Fruit fly (Drosophila melanogaster) whole organism, embryonic: ENCODE results near the gene CG15347.
A peak's percentile ranks its signal among the peaks of the same experiment; 100 is the strongest.

Experiments used
- ATbp ChIP-seq: fragments of 200-800 bp; sonication (Bioruptor generic); optimal IDR thresholded peaks from 2 replicates; lab custom pipeline; 2017; ENCODE audit warnings: missing biosample characterization, mild to moderate bottlenecking, missing genetic modification characterization, missing genetic modification reagents
- Antp ChIP-seq: fragments of 200-800 bp; sonication (Bioruptor generic); optimal IDR thresholded peaks from 3 replicates; lab custom pipeline; 2016; ENCODE audit warnings: missing biosample characterization, missing genetic modification characterization
- Asciz ChIP-seq: fragments of 200-800 bp; sonication (Bioruptor generic); optimal IDR thresholded peaks from 2 replicates; lab custom pipeline; 2017; ENCODE audit warnings: missing biosample characterization, mild to moderate bottlenecking, missing genetic modification characterization, missing genetic modification reagents
- Atf-2 ChIP-seq: fragments of 200-800 bp; sonication (Bioruptor generic); optimal IDR thresholded peaks from 2 replicates; lab custom pipeline; 2016; ENCODE audit warnings: missing biosample characterization, missing genetic modification characterization
- Bdp1 ChIP-seq: fragments of 200-800 bp; sonication (Bioruptor generic); optimal IDR thresholded peaks from 3 replicates; lab custom pipeline; 2016; ENCODE audit warnings: missing biosample characterization, missing genetic modification characterization
- CG10274 ChIP-seq: fragments of 200-800 bp; sonication (Bioruptor generic); optimal IDR thresholded peaks from 3 replicates; lab custom pipeline; 2017; ENCODE audit warnings: missing biosample characterization, mild to moderate bottlenecking, missing genetic modification characterization
- CG10462 ChIP-seq: fragments of 200-800 bp; sonication (Bioruptor generic); optimal IDR thresholded peaks from 2 replicates; lab custom pipeline; 2016; ENCODE audit warnings: missing biosample characterization, missing genetic modification characterization
- CG11247 ChIP-seq: fragments of 200-800 bp; sonication (Bioruptor generic); IDR thresholded peaks from 2 replicates; pipeline ENCODE4 v1.3.6; 2022; ENCODE audit warnings: missing biosample characterization, missing genetic modification characterization
- CG11398 ChIP-seq: fragments of 200-800 bp; sonication (Bioruptor generic); optimal IDR thresholded peaks from 2 replicates; lab custom pipeline; 2016; ENCODE audit warnings: missing biosample characterization, missing genetic modification characterization
- CG11504 ChIP-seq: fragments of 200-800 bp; sonication (Bioruptor generic); optimal IDR thresholded peaks from 3 replicates; lab custom pipeline; 2019; ENCODE audit warnings: missing biosample characterization, mild to moderate bottlenecking, missing genetic modification characterization, moderate library complexity
- CG17912 ChIP-seq: fragments of 200-800 bp; sonication (Bioruptor generic); optimal IDR thresholded peaks from 2 replicates; lab custom pipeline; 2018; ENCODE audit warnings: missing biosample characterization, mild to moderate bottlenecking, missing genetic modification characterization
- CG18619 ChIP-seq: fragments of 200-800 bp; sonication (Bioruptor generic); optimal IDR thresholded peaks from 3 replicates; lab custom pipeline; 2017; ENCODE audit warnings: missing biosample characterization, mild to moderate bottlenecking, missing genetic modification characterization
- CG30403 ChIP-seq: fragments of 200-800 bp; sonication (Bioruptor generic); optimal IDR thresholded peaks from 3 replicates; lab custom pipeline; 2016; ENCODE audit warnings: missing biosample characterization, missing genetic modification characterization
- CG32532 ChIP-seq: fragments of 200-800 bp; sonication (Bioruptor generic); IDR thresholded peaks from 2 replicates; pipeline ENCODE4 v1.3.6; 2022; ENCODE audit warnings: missing biosample characterization, missing genetic modification characterization
- CG33557 ChIP-seq: fragments of 200-800 bp; sonication (Bioruptor generic); optimal IDR thresholded peaks from 2 replicates; lab custom pipeline; 2019; ENCODE audit warnings: missing biosample characterization, mild to moderate bottlenecking, missing genetic modification characterization, moderate library complexity
- CG4820 ChIP-seq: fragments of 200-800 bp; sonication (Bioruptor generic); optimal IDR thresholded peaks from 3 replicates; lab custom pipeline; 2016; ENCODE audit warnings: missing biosample characterization, missing genetic modification characterization
- CG6791 ChIP-seq: fragments of 200-800 bp; sonication (Bioruptor generic); IDR thresholded peaks from 3 replicates; pipeline ENCODE4 v1.3.6; 2022; ENCODE audit warnings: missing biosample characterization, missing genetic modification characterization; ENCODE audit not compliant: partially characterized antibody
- CG8359 ChIP-seq: fragments of 200-800 bp; sonication (Bioruptor generic); optimal IDR thresholded peaks from 2 replicates; lab custom pipeline; 2017; ENCODE audit warnings: missing biosample characterization, mild to moderate bottlenecking, missing genetic modification characterization, borderline replicate concordance
- CG8388 ChIP-seq: fragments of 200-800 bp; sonication (Bioruptor generic); optimal IDR thresholded peaks from 2 replicates; lab custom pipeline; 2019; ENCODE audit warnings: missing biosample characterization, mild to moderate bottlenecking, missing genetic modification characterization, moderate library complexity
- CG9727 ChIP-seq: fragments of 200-800 bp; sonication (Bioruptor generic); optimal IDR thresholded peaks from 3 replicates; lab custom pipeline; 2017; ENCODE audit warnings: missing biosample characterization, mild to moderate bottlenecking, missing genetic modification characterization
- CTCF ChIP-seq: fragments of 200-800 bp; sonication (Bioruptor generic); optimal IDR thresholded peaks from 2 replicates; lab custom pipeline; 2017; ENCODE audit warnings: missing biosample characterization, mild to moderate bottlenecking, missing genetic modification characterization, moderate library complexity
- Camta ChIP-seq: fragments of 200-800 bp; sonication (Bioruptor generic); optimal IDR thresholded peaks from 2 replicates; lab custom pipeline; 2016; ENCODE audit warnings: missing biosample characterization, missing genetic modification characterization
- Dbx ChIP-seq: fragments of 200-800 bp; sonication (Bioruptor generic); IDR thresholded peaks from 3 replicates; pipeline ENCODE4 v1.3.6; 2022; ENCODE audit warnings: missing biosample characterization, missing genetic modification characterization
- HLH4C ChIP-seq: fragments of 200-800 bp; sonication (Bioruptor generic); IDR thresholded peaks from 3 replicates; pipeline ENCODE4 v1.3.6; 2022; ENCODE audit warnings: missing biosample characterization, missing genetic modification characterization; ENCODE audit not compliant: partially characterized antibody
- Hr3 ChIP-seq: fragments of 200-800 bp; sonication (Bioruptor generic); optimal IDR thresholded peaks from 3 replicates; lab custom pipeline; 2016; ENCODE audit warnings: missing biosample characterization, missing genetic modification characterization
- Med ChIP-seq: fragments of 200-800 bp; sonication (Bioruptor generic); peaks from one replicate; lab custom pipeline; 2016; ENCODE audit warnings: missing biosample characterization, missing genetic modification characterization, mild to moderate bottlenecking, inconsistent platforms, moderate library complexity
- Myb ChIP-seq: fragments of 200-800 bp; sonication (Bioruptor generic); optimal IDR thresholded peaks from 2 replicates; lab custom pipeline; 2016; ENCODE audit warnings: missing biosample characterization, missing genetic modification characterization
- Nf-YA ChIP-seq: fragments of 200-800 bp; sonication (Bioruptor generic); IDR thresholded peaks from 2 replicates; pipeline ENCODE4 v1.3.6; 2022; ENCODE audit warnings: missing biosample characterization, missing genetic modification characterization
- PHDP ChIP-seq: fragments of 200-800 bp; sonication (Bioruptor generic); optimal IDR thresholded peaks from 3 replicates; lab custom pipeline; 2018; ENCODE audit warnings: missing biosample characterization, mild to moderate bottlenecking, missing genetic modification characterization, moderate library complexity
- Six4 ChIP-seq: fragments of 200-800 bp; sonication (Bioruptor generic); optimal IDR thresholded peaks from 2 replicates; lab custom pipeline; 2016; ENCODE audit warnings: missing biosample characterization, missing genetic modification characterization
- Sox102F ChIP-seq: fragments of 200-800 bp; sonication (Bioruptor generic); optimal IDR thresholded peaks from 2 replicates; lab custom pipeline; 2018; ENCODE audit warnings: missing biosample characterization, mild to moderate bottlenecking, missing genetic modification characterization, moderate library complexity
- abd-A ChIP-seq: fragments of 200-800 bp; sonication (Bioruptor generic); optimal IDR thresholded peaks from 3 replicates; lab custom pipeline; 2019; ENCODE audit warnings: missing biosample characterization, mild to moderate bottlenecking, missing genetic modification characterization, moderate library complexity
- ash1 ChIP-seq: fragments of 200-800 bp; sonication (Bioruptor generic); optimal IDR thresholded peaks from 2 replicates; lab custom pipeline; 2018; ENCODE audit warnings: missing biosample characterization, mild to moderate bottlenecking, missing genetic modification characterization
- bcd ChIP-seq: fragments of 200-800 bp; sonication (Bioruptor generic); optimal IDR thresholded peaks from 2 replicates; lab custom pipeline; 2017; ENCODE audit warnings: missing biosample characterization, mild to moderate bottlenecking, missing genetic modification characterization
- bigmax ChIP-seq: fragments of 200-800 bp; sonication (Bioruptor generic); optimal IDR thresholded peaks from 2 replicates; lab custom pipeline; 2018; ENCODE audit warnings: missing biosample characterization, mild to moderate bottlenecking, missing genetic modification characterization
- br ChIP-seq: fragments of >200 bp; optimal IDR thresholded peaks from 2 replicates; lab custom pipeline; 2017
- chn ChIP-seq: fragments of 200-800 bp; sonication (Bioruptor generic); optimal IDR thresholded peaks from 2 replicates; lab custom pipeline; 2016; ENCODE audit warnings: missing biosample characterization, missing genetic modification characterization
- dan ChIP-seq: fragments of 200-800 bp; sonication (Bioruptor generic); IDR thresholded peaks from 2 replicates; pipeline ENCODE4 v1.3.6; 2022; ENCODE audit warnings: missing biosample characterization, missing genetic modification characterization
- ems ChIP-seq: fragments of 200-800 bp; sonication (Bioruptor generic); optimal IDR thresholded peaks from 3 replicates; lab custom pipeline; 2016; ENCODE audit warnings: missing biosample characterization, missing genetic modification characterization
- eyg ChIP-seq: fragments of 200-800 bp; sonication (Bioruptor generic); optimal IDR thresholded peaks from 3 replicates; lab custom pipeline; 2016; ENCODE audit warnings: missing biosample characterization, missing genetic modification characterization
- fd102C ChIP-seq: fragments of 200-800 bp; sonication (Bioruptor generic); optimal IDR thresholded peaks from 2 replicates; lab custom pipeline; 2018; ENCODE audit warnings: missing biosample characterization, mild to moderate bottlenecking, missing genetic modification characterization, moderate library complexity
- gfzf ChIP-seq: fragments of 200-800 bp; sonication (Bioruptor generic); optimal IDR thresholded peaks from 2 replicates; lab custom pipeline; 2016; ENCODE audit warnings: missing biosample characterization, mild to moderate bottlenecking, missing genetic modification characterization, moderate library complexity
- grau ChIP-seq: fragments of 200-800 bp; optimal IDR thresholded peaks from 3 replicates; lab custom pipeline; 2019; ENCODE audit warnings: missing biosample characterization, mild to moderate bottlenecking, missing genetic modification characterization, moderate library complexity
- ind ChIP-seq: fragments of 200-800 bp; sonication (Bioruptor generic); optimal IDR thresholded peaks from 3 replicates; lab custom pipeline; 2016; ENCODE audit warnings: missing biosample characterization, missing genetic modification characterization
- ken ChIP-seq: fragments of 200-800 bp; sonication (Bioruptor generic); IDR thresholded peaks from 3 replicates; pipeline ENCODE4 v1.3.6; 2022; ENCODE audit warnings: missing biosample characterization, missing genetic modification characterization
- pros ChIP-seq: fragments of 200-800 bp; sonication (Bioruptor generic); optimal IDR thresholded peaks from 3 replicates; lab custom pipeline; 2019; ENCODE audit warnings: missing biosample characterization, mild to moderate bottlenecking, missing genetic modification characterization, moderate library complexity
- psq ChIP-seq: fragments of 200-800 bp; sonication (Bioruptor generic); optimal IDR thresholded peaks from 2 replicates; lab custom pipeline; 2017; ENCODE audit warnings: missing biosample characterization, missing genetic modification characterization
- sens-2 ChIP-seq: fragments of 200-800 bp; sonication (Bioruptor generic); IDR thresholded peaks from 2 replicates; pipeline ENCODE4 v1.3.6; 2022; ENCODE audit warnings: missing biosample characterization, missing genetic modification characterization
- sim ChIP-seq: fragments of 200-800 bp; sonication (Bioruptor generic); IDR thresholded peaks from 2 replicates; pipeline ENCODE4 v1.3.6; 2022; ENCODE audit warnings: missing biosample characterization, missing genetic modification characterization
- sna ChIP-seq: fragments of 200-800 bp; sonication (Bioruptor generic); IDR thresholded peaks from 2 replicates; pipeline ENCODE4 v1.3.6; 2022; ENCODE audit warnings: missing biosample characterization, missing genetic modification characterization; ENCODE audit not compliant: partially characterized antibody
- sug ChIP-seq: fragments of 200-800 bp; optimal IDR thresholded peaks from 2 replicates; lab custom pipeline; 2019; ENCODE audit warnings: missing biosample characterization, mild to moderate bottlenecking, missing genetic modification characterization, moderate library complexity
- usp ChIP-seq: fragments of >200 bp; optimal IDR thresholded peaks from 2 replicates; lab custom pipeline; 2017; ENCODE audit warnings: missing biosample characterization, missing genetic modification characterization

The CG15347 gene

DNA sequence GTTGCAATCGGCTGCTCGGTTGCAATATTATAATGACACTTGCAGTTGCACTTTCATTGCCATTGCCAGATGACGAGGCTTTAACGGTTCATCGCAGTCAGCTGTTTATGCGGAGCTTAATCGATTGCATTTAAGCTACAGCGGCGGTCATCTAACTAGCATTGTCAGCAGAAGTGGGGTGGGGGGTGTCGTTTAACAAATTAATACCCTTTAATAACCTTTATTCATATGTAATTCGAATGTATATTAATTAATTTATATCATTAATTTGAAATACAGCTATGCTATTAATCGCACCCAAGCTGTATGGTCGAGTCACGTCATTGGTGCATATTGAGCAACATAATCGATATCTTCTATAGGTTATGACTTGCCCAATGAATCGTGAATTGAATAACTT is 32.2 kb upstream of the CG15347 start (continued):
- TF ChIP-seq PHDP (tag; lab: Kevin White, UChicago): peak; percentile 74
- TF ChIP-seq eyg (GFP tag; lab: Kevin White, UChicago): no peak
- TF ChIP-seq fd102C (GFP tag; lab: Kevin White, UChicago): no peak
- TF ChIP-seq CG11398: no peak
- TF ChIP-seq CTCF (GFP tag; lab: Kevin White, UChicago): no peak
- TF ChIP-seq br (lab: Kevin White, UChicago): no peak
- peak; percentile 71 for TF ChIP-seq ind (GFP tag; lab: Kevin White, UChicago)
- no peak for TF ChIP-seq bigmax
- TF ChIP-seq CG8359 (GFP tag; lab: Kevin White, UChicago): peak; percentile 59
- TF ChIP-seq CG32532 (GFP tag; lab: Robert Waterston, UW): peak; percentile 64
- peak; percentile 92 for TF ChIP-seq CG11504 (tag; lab: Kevin White, UChicago)
- TF ChIP-seq Hr3 (GFP tag; lab: Kevin White, UChicago): peak; percentile 43
- TF ChIP-seq abd-A (tag; lab: Kevin White, UChicago): no peak
- peak; percentile 47 for TF ChIP-seq CG10462 (GFP tag; lab: Kevin White, UChicago)
- no peak for TF ChIP-seq gfzf (GFP tag; lab: Kevin White, UChicago)
- peak; percentile 80 for TF ChIP-seq Nf-YA
- no peak for TF ChIP-seq CG6791 (GFP tag; lab: Robert Waterston, UW)
- TF ChIP-seq ken (GFP tag; lab: Robert Waterston, UW): peak; percentile 85; the same call in 2 of the 3 replicates
- TF ChIP-seq CG10274 (GFP tag; lab: Kevin White, UChicago): peak; percentile 3
- TF ChIP-seq pros: no peak
- no peak for TF ChIP-seq sna (GFP tag; lab: Robert Waterston, UW)
- TF ChIP-seq CG18619 (GFP tag; lab: Kevin White, UChicago): peak; percentile 57
- TF ChIP-seq HLH4C (GFP tag; lab: Robert Waterston, UW): no peak
- TF ChIP-seq Asciz: peak; percentile 75
- no peak for TF ChIP-seq Bdp1
- TF ChIP-seq Atf-2 (GFP tag; lab: Kevin White, UChicago): no peak
- peak; percentile 43 for TF ChIP-seq CG9727 (GFP tag; lab: Kevin White, UChicago)
- TF ChIP-seq dan (GFP tag; lab: Robert Waterston, UW): no peak
- no peak for TF ChIP-seq CG33557 (GFP tag; lab: Kevin White, UChicago)
- peak; percentile 78 for TF ChIP-seq sim (GFP tag; lab: Robert Waterston, UW)
- TF ChIP-seq Med: peak; percentile 78
- TF ChIP-seq usp (GFP tag; lab: Kevin White, UChicago): no peak
- TF ChIP-seq CG8388 (GFP tag; lab: Kevin White, UChicago): peak; percentile 80
- peak; percentile 81 for TF ChIP-seq sens-2 (GFP tag; lab: Robert Waterston, UW)
- TF ChIP-seq CG11247 (GFP tag; lab: Robert Waterston, UW): peak; percentile 72
- peak; percentile 39 for TF ChIP-seq ems (GFP tag; lab: Kevin White, UChicago)
- TF ChIP-seq sug (tag; lab: Kevin White, UChicago): peak; percentile 0
- TF ChIP-seq psq (GFP tag; lab: Kevin White, UChicago): peak; percentile 5
- TF ChIP-seq, all 482 proteins: peak for 298

DNA sequence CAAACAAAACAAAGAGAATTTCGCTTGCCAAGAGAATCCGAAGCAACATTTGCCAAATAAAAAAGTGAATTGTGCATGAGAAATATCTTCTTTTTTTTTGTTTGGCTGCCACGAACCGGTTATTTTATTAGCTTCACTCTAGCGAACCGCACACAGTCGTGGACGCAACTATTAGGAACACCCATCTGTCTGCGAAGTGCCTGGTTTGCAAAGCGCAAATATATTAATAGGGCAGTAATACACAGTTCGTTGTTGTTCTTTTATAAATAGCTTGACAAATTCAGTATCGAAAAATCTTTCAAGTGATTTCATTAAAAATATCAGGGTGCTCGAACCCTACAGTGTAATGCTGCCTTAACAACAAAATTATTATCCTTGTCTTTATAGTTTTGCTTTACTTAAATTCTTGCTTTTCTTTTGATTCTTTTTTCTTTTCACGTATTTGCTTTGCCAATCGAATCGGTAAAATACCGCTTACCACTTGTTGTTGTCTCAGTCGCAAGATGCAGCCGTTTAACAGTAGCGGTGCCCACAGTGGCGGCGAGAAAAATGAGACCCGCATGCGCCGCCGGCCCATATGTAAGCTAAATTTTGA is 30.9 kb upstream of the CG15347 start:
- TF ChIP-seq CG4820: peak; percentile 28
- no peak for TF ChIP-seq ash1 (GFP tag; lab: Kevin White, UChicago)
- TF ChIP-seq Myb (GFP tag; lab: Kevin White, UChicago): peak; percentile 17
- TF ChIP-seq CG17912 (GFP tag; lab: Kevin White, UChicago): no peak
- no peak for TF ChIP-seq Dbx (GFP tag; lab: Robert Waterston, UW)
- no peak for TF ChIP-seq sim (GFP tag; lab: Robert Waterston, UW)
- peak; percentile 25 for TF ChIP-seq ATbp (GFP tag; lab: Kevin White, UChicago)
- peak; percentile 17 for TF ChIP-seq chn (GFP tag; lab: Kevin White, UChicago)
- TF ChIP-seq grau (tag; lab: Kevin White, UChicago): peak; percentile 16
- peak; percentile 6 for TF ChIP-seq Six4
- TF ChIP-seq bcd (GFP tag; lab: Kevin White, UChicago): no peak
- TF ChIP-seq CG30403 (GFP tag; lab: Kevin White, UChicago): peak; percentile 47
- no peak for TF ChIP-seq Camta (GFP tag; lab: Kevin White, UChicago)
- peak; percentile 44 for TF ChIP-seq Antp (GFP tag; lab: Kevin White, UChicago)
- TF ChIP-seq Sox102F (GFP tag; lab: Kevin White, UChicago): peak; percentile 30
